Fruit fly (Drosophila melanogaster) whole organism, embryonic: Measurements from ENCODE around the gene tweek.

Experiments
- CG15514 ChIP-seq: fragments of 200-800 bp; sonication (Bioruptor generic); optimal IDR thresholded peaks from 3 replicates; lab custom pipeline; 2017; ENCODE audit warnings: missing biosample characterization, missing genetic modification characterization, mild to moderate bottlenecking, moderate library complexity, missing genetic modification reagents
- CG4360 ChIP-seq: fragments of 200-800 bp; sonication (Bioruptor generic); IDR thresholded peaks from 2 replicates; pipeline ENCODE4 v1.3.6; 2022; ENCODE audit warnings: missing biosample characterization, missing genetic modification characterization
- HHEX ChIP-seq: fragments of 200-800 bp; sonication (Bioruptor generic); optimal IDR thresholded peaks from 3 replicates; lab custom pipeline; 2017; ENCODE audit warnings: missing biosample characterization, mild to moderate bottlenecking, missing genetic modification characterization, missing genetic modification reagents
- grn ChIP-seq: fragments of 200-800 bp; sonication (Bioruptor generic); optimal IDR thresholded peaks from 3 replicates; lab custom pipeline; 2017; ENCODE audit warnings: missing biosample characterization, missing genetic modification characterization
- repo ChIP-seq: fragments of 200-800 bp; sonication (Bioruptor generic); optimal IDR thresholded peaks from 2 replicates; lab custom pipeline; 2016; ENCODE audit warnings: missing biosample characterization, missing genetic modification characterization

- no peak for TF ChIP-seq repo (GFP tag; lab: Kevin White, UChicago)
- no peak for TF ChIP-seq HHEX (GFP tag; lab: Kevin White, UChicago)
- no peak for TF ChIP-seq grn (GFP tag; lab: Kevin White, UChicago)
- TF ChIP-seq CG15514: no peak
- TF ChIP-seq CG4360: no peak
These were observed 29.8 kb upstream of the tweek start, which contains the start of gene CG31809 for dm6 chr2L:16858466-16859007.
